Worm (Caenorhabditis elegans): ENCODE data around the gene F10D7.10.

DNA sequence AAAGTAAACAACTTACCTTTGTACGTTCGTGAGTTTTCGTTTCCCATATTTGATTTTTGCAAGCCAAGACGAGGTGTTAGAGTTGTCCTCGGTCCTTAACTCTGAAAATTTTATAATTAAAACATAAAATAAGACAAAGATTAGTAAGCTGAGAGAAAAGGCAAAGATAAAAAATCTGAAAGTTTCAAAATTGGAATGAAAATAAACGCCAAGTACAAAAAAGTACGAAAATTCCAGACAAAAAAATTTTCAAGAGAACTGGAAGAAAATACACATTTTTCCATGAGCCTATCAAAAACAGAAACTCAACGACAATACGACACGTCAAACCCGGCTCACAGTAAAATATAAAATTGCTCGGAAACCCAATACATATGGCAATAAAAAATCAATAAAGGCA is 11.9 kb upstream of the F10D7.10 start, which contains the start of gene F10D7.5:
- TF ChIP-seq pha-4 (tag; optimal IDR thresholded peaks at IDR 0.05) = no peak
- TF ChIP-seq hlh-13 (GFP tag; optimal IDR thresholded peaks at IDR 0.05) = no peak
- no peak for TF ChIP-seq ttx-3 (tag; optimal IDR thresholded peaks at IDR 0.05)
- no peak for TF ChIP-seq nhr-232 (tag; optimal IDR thresholded peaks at IDR 0.05)
- no peak for TF ChIP-seq mec-3 (tag; optimal IDR thresholded peaks at IDR 0.05; ENCODE audit: borderline replicate concordance)
- TF ChIP-seq C08G9.2 (tag; optimal IDR thresholded peaks at IDR 0.05) = no peak
- TF ChIP-seq unc-86 (tag; optimal IDR thresholded peaks at IDR 0.05) = no peak
